Worm (Caenorhabditis elegans) whole organism, early embryonic: ENCODE measurements around the gene W03G11.4.

Source experiments
- B0310.2 ChIP-seq: sonication (generic microtip); optimal IDR thresholded peaks from 2 replicates; lab custom pipeline; 2016; ENCODE audit warnings: mild to moderate bottlenecking, missing genetic modification characterization, missing compliant biosample characterization
- F13C5.2 ChIP-seq: sonication (generic microtip); optimal IDR thresholded peaks from 2 replicates; lab custom pipeline; 2017; ENCODE audit warnings: mild to moderate bottlenecking, missing genetic modification characterization, inconsistent platforms, missing compliant biosample characterization
- aly-1 ChIP-seq: sonication (generic microtip); optimal IDR thresholded peaks from 2 replicates; lab custom pipeline; 2016; ENCODE audit warnings: missing genetic modification characterization, missing compliant biosample characterization
- ama-1 ChIP-seq: fragments of 150-350 bp; optimal IDR thresholded peaks from 2 replicates; lab custom pipeline; 2014
- ceh-13 ChIP-seq: fragments of 200-800 bp; sonication (Bioruptor generic); optimal IDR thresholded peaks from 2 replicates; lab custom pipeline; 2018; ENCODE audit warnings: mild to moderate bottlenecking, missing genetic modification characterization, missing compliant biosample characterization
- ceh-36 ChIP-seq: sonication (generic microtip); optimal IDR thresholded peaks from 2 replicates; lab custom pipeline; 2016; ENCODE audit warnings: missing genetic modification characterization, inconsistent platforms, missing compliant biosample characterization
- ets-7 ChIP-seq: sonication (generic microtip); optimal IDR thresholded peaks from 2 replicates; lab custom pipeline; 2016; ENCODE audit warnings: missing genotype, missing genetic modification characterization, missing compliant biosample characterization
- flt-1 ChIP-seq: fragments of 200-800 bp; sonication (Bioruptor generic); IDR thresholded peaks from 2 replicates; pipeline ENCODE4 v1.3.6; 2022; ENCODE audit warnings: missing genetic modification characterization, missing compliant biosample characterization
- hmbx-1 ChIP-seq: sonication (generic microtip); optimal IDR thresholded peaks from 2 replicates; lab custom pipeline; 2016; ENCODE audit warnings: mild to moderate bottlenecking, missing genetic modification characterization, missing compliant biosample characterization
- hmg-4 ChIP-seq: fragments of 200-800 bp; sonication (Bioruptor generic); optimal IDR thresholded peaks from 2 replicates; lab custom pipeline; 2018; ENCODE audit warnings: mild to moderate bottlenecking, missing genetic modification characterization, missing compliant biosample characterization
- hnd-1 ChIP-seq: sonication (generic microtip); optimal IDR thresholded peaks from 2 replicates; lab custom pipeline; 2016; ENCODE audit warnings: missing genetic modification characterization, missing compliant biosample characterization
- pes-1 ChIP-seq: fragments of 200-800 bp; sonication (Bioruptor generic); IDR thresholded peaks from 2 replicates; pipeline ENCODE4 v1.3.6; 2022; ENCODE audit warnings: missing genetic modification reagents, missing genetic modification characterization, missing compliant biosample characterization
- scrt-1 ChIP-seq: fragments of 200-800 bp; sonication (Bioruptor generic); IDR thresholded peaks from 2 replicates; pipeline ENCODE4 v1.3.6; 2022; ENCODE audit warnings: missing genetic modification characterization, missing compliant biosample characterization
- sea-1 ChIP-seq: fragments of 200-800 bp; sonication (Bioruptor generic); conservative IDR thresholded peaks from 2 replicates; pipeline ENCODE4 v1.3.6; 2022; ENCODE audit warnings: missing genetic modification characterization, missing compliant biosample characterization
- tbx-11 ChIP-seq: fragments of 200-800 bp; sonication (Bioruptor generic); IDR thresholded peaks from 2 replicates; pipeline ENCODE4 v1.3.6; 2022; ENCODE audit warnings: missing genetic modification characterization, missing compliant biosample characterization
- tbx-37 ChIP-seq: fragments of 200-800 bp; sonication (Bioruptor generic); conservative IDR thresholded peaks from 2 replicates; pipeline ENCODE4 v1.3.6; 2022; ENCODE audit warnings: missing genetic modification reagents, missing genetic modification characterization, missing compliant biosample characterization
- tra-4 ChIP-seq: sonication (generic microtip); optimal IDR thresholded peaks from 2 replicates; lab custom pipeline; 2017; ENCODE audit warnings: missing genetic modification characterization, missing compliant biosample characterization

W03G11.4 gene

DNA sequence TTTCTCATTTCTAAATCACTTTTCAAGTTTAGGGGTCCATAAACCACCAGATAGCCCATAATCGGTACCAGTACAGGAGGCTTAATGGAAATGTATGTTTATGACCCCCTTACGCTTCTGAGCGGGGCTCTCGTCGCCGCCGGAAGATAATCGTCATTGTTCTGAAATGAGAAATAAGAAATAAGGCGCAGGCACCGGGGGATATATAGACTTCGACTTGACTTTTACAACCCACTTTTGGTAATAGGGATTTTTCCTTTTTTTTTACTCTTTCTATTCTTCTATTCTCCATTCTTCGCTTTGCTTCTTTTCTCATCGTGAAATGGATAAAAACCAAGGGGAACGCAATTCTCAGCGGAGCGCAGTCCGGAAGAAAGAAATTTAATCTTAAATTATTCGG lies 2.3 kb upstream of the W03G11.4 start:
- TF ChIP-seq ceh-13 (GFP tag; lab: Kevin White, UChicago): no peak
- TF ChIP-seq B0310.2 (tag; lab: Kevin White, UChicago): no peak
- no peak for TF ChIP-seq ama-1 (lab: Kevin White, UChicago)
- TF ChIP-seq flt-1 (GFP tag; lab: Robert Waterston, UW): no peak
- TF ChIP-seq F13C5.2 (tag; lab: Kevin White, UChicago): no peak
- TF ChIP-seq hmg-4 (GFP tag; lab: Kevin White, UChicago): no peak
- TF ChIP-seq pes-1 (GFP tag; lab: Robert Waterston, UW): no peak
- no peak for TF ChIP-seq aly-1 (tag; lab: Kevin White, UChicago)
- TF ChIP-seq hmbx-1 (tag; lab: Kevin White, UChicago): no peak
- TF ChIP-seq ceh-36 (tag; lab: Kevin White, UChicago): no peak
- TF ChIP-seq ets-7 (tag; lab: Kevin White, UChicago): no peak
- no peak for TF ChIP-seq sea-1 (GFP tag; lab: Robert Waterston, UW)
- no peak for TF ChIP-seq scrt-1 (GFP tag; lab: Robert Waterston, UW)

ce11 chrX:12093992-12094391 lies 1.0 kb upstream of the W03G11.4 start:
- TF ChIP-seq hmbx-1 (tag; lab: Kevin White, UChicago): no peak
- no peak for TF ChIP-seq tbx-37
- no peak for TF ChIP-seq tra-4 (tag; lab: Kevin White, UChicago)

ce11 chrX:12092621-12093020 lies 322 bp downstream of the W03G11.4 start:
- TF ChIP-seq ceh-13 (GFP tag; lab: Kevin White, UChicago) (no peak), pes-1 (GFP tag; lab: Robert Waterston, UW) (no peak), ama-1 (lab: Kevin White, UChicago) (no peak), ceh-36 (tag; lab: Kevin White, UChicago) (no peak), tbx-11 (GFP tag; lab: Robert Waterston, UW) (no peak), sea-1 (GFP tag; lab: Robert Waterston, UW) (no peak), F13C5.2 (tag; lab: Kevin White, UChicago) (no peak), ets-7 (tag; lab: Kevin White, UChicago) (no peak), B0310.2 (tag; lab: Kevin White, UChicago) (no peak), tra-4 (tag; lab: Kevin White, UChicago) (no peak), aly-1 (tag; lab: Kevin White, UChicago) (no peak)

ce11 chrX:12086297-12086696 lies 6.6 kb downstream of the W03G11.4 start:
- TF ChIP-seq ceh-13 (GFP tag; lab: Kevin White, UChicago) (no peak), ceh-36 (tag; lab: Kevin White, UChicago) (peak; percentile 26), B0310.2 (tag; lab: Kevin White, UChicago) (no peak), scrt-1 (GFP tag; lab: Robert Waterston, UW) (no peak), pes-1 (GFP tag; lab: Robert Waterston, UW) (no peak; the same call in 1 of the 2 replicates), tra-4 (tag; lab: Kevin White, UChicago) (no peak), aly-1 (tag; lab: Kevin White, UChicago) (peak; percentile 1), hmg-4 (GFP tag; lab: Kevin White, UChicago) (peak; percentile 27), F13C5.2 (tag; lab: Kevin White, UChicago) (no peak), ama-1 (lab: Kevin White, UChicago) (no peak), flt-1 (GFP tag; lab: Robert Waterston, UW) (no peak)

ce11 chrX:12082813-12083212 lies 10.1 kb downstream of the W03G11.4 start:
- TF ChIP-seq tbx-37: no peak
- TF ChIP-seq hmbx-1 (tag; lab: Kevin White, UChicago): no peak
- no peak for TF ChIP-seq ceh-13 (GFP tag; lab: Kevin White, UChicago)
- no peak for TF ChIP-seq tbx-11 (GFP tag; lab: Robert Waterston, UW)
- no peak for TF ChIP-seq aly-1 (tag; lab: Kevin White, UChicago)

DNA sequence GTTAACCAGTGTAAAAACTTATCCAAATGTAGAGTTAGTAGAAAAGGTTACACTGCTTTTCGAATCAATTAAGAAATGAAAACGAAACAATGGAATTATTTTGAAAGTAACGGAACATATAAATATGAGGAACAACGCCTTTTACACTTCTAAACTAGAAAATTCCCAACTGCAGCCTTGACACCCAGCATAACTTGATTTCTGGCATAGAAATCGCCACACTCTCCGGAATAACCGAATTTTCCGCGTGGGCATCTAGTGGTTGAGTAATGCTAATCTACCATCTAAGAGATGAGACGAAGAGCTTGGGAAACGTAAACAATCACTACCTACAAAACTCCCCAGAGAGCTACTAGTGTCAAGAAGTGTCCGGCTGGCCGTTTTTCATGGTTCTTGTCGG lies 11.7 kb downstream of the W03G11.4 start:
- TF ChIP-seq pes-1 (GFP tag; lab: Robert Waterston, UW) (no peak), B0310.2 (tag; lab: Kevin White, UChicago) (no peak), hmbx-1 (tag; lab: Kevin White, UChicago) (no peak), scrt-1 (GFP tag; lab: Robert Waterston, UW) (no peak), ama-1 (lab: Kevin White, UChicago) (no peak), tbx-37 (no peak), sea-1 (GFP tag; lab: Robert Waterston, UW) (no peak), ceh-13 (GFP tag; lab: Kevin White, UChicago) (no peak), hmg-4 (GFP tag; lab: Kevin White, UChicago) (no peak), aly-1 (tag; lab: Kevin White, UChicago) (no peak), F13C5.2 (tag; lab: Kevin White, UChicago) (no peak), tra-4 (tag; lab: Kevin White, UChicago) (no peak), tbx-11 (GFP tag; lab: Robert Waterston, UW) (no peak), hnd-1 (tag; lab: Kevin White, UChicago) (no peak), ets-7 (tag; lab: Kevin White, UChicago) (no peak), ceh-36 (tag; lab: Kevin White, UChicago) (no peak)

ce11 chrX:12080581-12081162 lies 12.3 kb downstream of the W03G11.4 start:
- TF ChIP-seq F13C5.2 (tag; lab: Kevin White, UChicago): no peak
- no peak for TF ChIP-seq B0310.2 (tag; lab: Kevin White, UChicago)
- TF ChIP-seq tbx-37: no peak
- no peak for TF ChIP-seq aly-1 (tag; lab: Kevin White, UChicago)
- TF ChIP-seq hmbx-1 (tag; lab: Kevin White, UChicago): no peak
- TF ChIP-seq sea-1 (GFP tag; lab: Robert Waterston, UW): no peak
- no peak for TF ChIP-seq tra-4 (tag; lab: Kevin White, UChicago)
- no peak for TF ChIP-seq ceh-36 (tag; lab: Kevin White, UChicago)
- no peak for TF ChIP-seq flt-1 (GFP tag; lab: Robert Waterston, UW)
